Worm (Caenorhabditis elegans): ENCODE results near the gene nspa-8.

DNA sequence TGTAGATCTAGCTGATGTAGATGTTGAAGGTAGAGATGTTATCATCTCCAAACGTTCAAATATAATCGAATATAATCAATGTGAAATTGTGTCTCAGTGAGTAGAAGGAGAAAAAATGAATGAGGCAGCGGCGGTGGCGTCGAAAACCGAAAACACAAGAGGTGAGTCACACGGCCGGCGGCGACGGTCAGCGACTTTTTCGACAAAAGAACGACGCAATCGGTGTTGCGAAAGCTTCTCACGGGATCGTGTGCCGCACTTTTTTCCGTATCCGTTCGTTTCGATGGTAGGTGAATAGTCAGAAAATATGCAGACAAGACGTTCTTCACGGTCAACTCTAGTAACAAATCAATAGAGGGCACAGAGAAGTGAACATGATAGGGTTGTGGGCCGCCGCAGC lies 11.4 kb downstream of the nspa-8 start, which contains the start of gene rin-1:
- TF ChIP-seq ztf-11 (tag; optimal IDR thresholded peaks at IDR 0.05), result no peak
- no peak for TF ChIP-seq nhr-12 (tag; optimal IDR thresholded peaks at IDR 0.05)
- TF ChIP-seq ceh-82 (tag; optimal IDR thresholded peaks at IDR 0.05), result no peak
- no peak for TF ChIP-seq ceh-9 (tag; optimal IDR thresholded peaks at IDR 0.05)
- TF ChIP-seq unc-62 (GFP tag; optimal IDR thresholded peaks at IDR 0.05), result no peak
